Worm (Caenorhabditis elegans) whole organism, young adult: Measurements from ENCODE around the gene W04B5.6.

Source experiments
- B0261.1 ChIP-seq: sonication (generic microtip); optimal IDR thresholded peaks from 2 replicates; lab custom pipeline; 2016; ENCODE audit warnings: mild to moderate bottlenecking, missing genetic modification characterization, moderate library complexity, missing compliant biosample characterization
- C17E4.6 ChIP-seq: fragments of 200-800 bp; sonication (Bioruptor generic); IDR thresholded peaks from 2 replicates; pipeline ENCODE4 v1.3.6; 2022; ENCODE audit warnings: missing genetic modification reagents, missing genetic modification characterization, missing compliant biosample characterization
- F33H1.4 ChIP-seq: fragments of 200-800 bp; sonication (Bioruptor generic); IDR thresholded peaks from 2 replicates; pipeline ENCODE4 v1.3.6; 2022; ENCODE audit warnings: missing genetic modification reagents, missing genetic modification characterization, missing compliant biosample characterization
- F37B4.10 ChIP-seq: fragments of 200-800 bp; sonication (Bioruptor generic); IDR thresholded peaks from 2 replicates; pipeline ENCODE4 v1.3.6; 2022; ENCODE audit warnings: missing genetic modification characterization, missing compliant biosample characterization
- Y53F4B.3 ChIP-seq: fragments of 200-800 bp; sonication (Bioruptor generic); IDR thresholded peaks from 2 replicates; pipeline ENCODE4 v1.3.6; 2022; ENCODE audit warnings: missing genetic modification reagents, missing genetic modification characterization, missing compliant biosample characterization
- Y56A3A.18 ChIP-seq: fragments of 200-800 bp; sonication (Bioruptor generic); IDR thresholded peaks from 2 replicates; pipeline ENCODE4 v1.3.6; 2022; ENCODE audit warnings: missing genetic modification reagents, missing genetic modification characterization, missing compliant biosample characterization
- Y67H2A.10 ChIP-seq: fragments of 200-800 bp; sonication (Bioruptor generic); conservative IDR thresholded peaks from 2 replicates; pipeline ENCODE4 v1.3.6; 2022; ENCODE audit warnings: missing genetic modification reagents, missing genetic modification characterization, missing compliant biosample characterization
- Y79H2A.3 ChIP-seq: fragments of 200-800 bp; sonication (Bioruptor generic); conservative IDR thresholded peaks from 2 replicates; pipeline ENCODE4 v1.3.6; 2022; ENCODE audit warnings: missing genetic modification reagents, missing genetic modification characterization, missing compliant biosample characterization
- ama-1 ChIP-seq, 3 experiments: fragments of 150-350 bp in 1 of 3; sonication (generic microtip) in 2 of 3; optimal IDR thresholded peaks; 2 replicates each; lab custom pipeline; 2014 to 2018; ENCODE audit warnings: missing biosample characterization in 2 of 3, missing genetic modification characterization in 2 of 3, missing genetic modification reagents in 2 of 3
- bed-1 ChIP-seq: fragments of 200-800 bp; sonication (Bioruptor generic); IDR thresholded peaks from 2 replicates; pipeline ENCODE4 v1.3.6; 2022; ENCODE audit warnings: missing genetic modification reagents, missing genetic modification characterization, missing compliant biosample characterization
- cebp-1 ChIP-seq, 2 experiments: fragments of 200-800 bp in 1 of 2; sonication (Bioruptor generic) in 1 of 2; sonication (generic microtip) in 1 of 2; IDR thresholded peaks in 1 of 2; optimal IDR thresholded peaks in 1 of 2; 2 replicates each; pipeline versions ENCODE4 v1.3.6 to Lab custom; 2017 to 2022; ENCODE audit warnings: missing compliant biosample characterization in 2 of 2, missing genetic modification characterization in 2 of 2, mild to moderate bottlenecking in 1 of 2, missing genetic modification reagents in 1 of 2, moderate library complexity in 1 of 2
- ceh-40 ChIP-seq: fragments of 200-800 bp; sonication (Bioruptor generic); IDR thresholded peaks from 2 replicates; pipeline ENCODE4 v1.3.6; 2022; ENCODE audit warnings: missing genetic modification characterization, missing compliant biosample characterization
- ceh-58 ChIP-seq: fragments of 200-800 bp; sonication (Bioruptor generic); IDR thresholded peaks from 2 replicates; pipeline ENCODE4 v1.3.6; 2022; ENCODE audit warnings: missing genetic modification characterization, missing compliant biosample characterization
- chd-7 ChIP-seq: sonication (generic microtip); optimal IDR thresholded peaks from 2 replicates; lab custom pipeline; 2016; ENCODE audit warnings: mild to moderate bottlenecking, missing genetic modification characterization, moderate library complexity, missing compliant biosample characterization
- die-1 ChIP-seq: sonication (generic microtip); optimal IDR thresholded peaks from 2 replicates; lab custom pipeline; 2016; ENCODE audit warnings: missing genotype, mild to moderate bottlenecking, missing genetic modification characterization, missing compliant biosample characterization
- dpff-1 ChIP-seq: sonication (generic microtip); optimal IDR thresholded peaks from 2 replicates; lab custom pipeline; 2017; ENCODE audit warnings: mild to moderate bottlenecking, missing genetic modification characterization, missing compliant biosample characterization
- egl-18 ChIP-seq: fragments of 200-800 bp; sonication (Bioruptor generic); IDR thresholded peaks from 2 replicates; pipeline ENCODE4 v1.3.6; 2022; ENCODE audit warnings: missing genetic modification reagents, missing genetic modification characterization, missing compliant biosample characterization
- egrh-3 ChIP-seq: fragments of 200-800 bp; sonication (Bioruptor generic); IDR thresholded peaks from 2 replicates; pipeline ENCODE4 v1.3.6; 2022; ENCODE audit warnings: missing genetic modification reagents, missing genetic modification characterization, missing compliant biosample characterization
- fkh-3 ChIP-seq: sonication (generic microtip); optimal IDR thresholded peaks from 2 replicates; lab custom pipeline; 2016; ENCODE audit warnings: mild to moderate bottlenecking, missing genetic modification characterization, missing compliant biosample characterization
- hlh-12 ChIP-seq: sonication (generic microtip); optimal IDR thresholded peaks from 2 replicates; lab custom pipeline; 2016; ENCODE audit warnings: missing genetic modification characterization, missing compliant biosample characterization
- hmg-20 ChIP-seq: fragments of 200-800 bp; sonication (Bioruptor generic); IDR thresholded peaks from 2 replicates; pipeline ENCODE4 v1.3.6; 2022; ENCODE audit warnings: missing genetic modification reagents, missing genetic modification characterization, missing compliant biosample characterization
- hsf-1 ChIP-seq: fragments of 200-800 bp; sonication (Bioruptor generic); IDR thresholded peaks from 2 replicates; pipeline ENCODE4 v1.3.6; 2022; ENCODE audit warnings: missing genetic modification reagents, missing genetic modification characterization, missing compliant biosample characterization
- lin-26 ChIP-seq: fragments of 200-800 bp; sonication (Bioruptor generic); IDR thresholded peaks from 2 replicates; pipeline ENCODE4 v1.3.6; 2022; ENCODE audit warnings: missing genetic modification reagents, missing genetic modification characterization, missing compliant biosample characterization
- lin-40 ChIP-seq: sonication (generic microtip); optimal IDR thresholded peaks from 2 replicates; lab custom pipeline; 2016; ENCODE audit warnings: missing genetic modification characterization, mild to moderate bottlenecking, missing compliant biosample characterization, missing genotype, missing genetic modification reagents
- lir-1 ChIP-seq: fragments of 200-800 bp; sonication (Bioruptor generic); conservative IDR thresholded peaks from 2 replicates; pipeline ENCODE4 v1.3.6; 2022; ENCODE audit warnings: missing genetic modification reagents, missing genetic modification characterization, missing compliant biosample characterization
- lsy-27 ChIP-seq: sonication (generic microtip); optimal IDR thresholded peaks from 2 replicates; lab custom pipeline; 2017; ENCODE audit warnings: missing genetic modification characterization, mild to moderate bottlenecking, missing compliant biosample characterization, antibody characterized with exemption, missing genotype, borderline replicate concordance; ENCODE audit not compliant: insufficient read depth
- madf-10 ChIP-seq: sonication (generic microtip); optimal IDR thresholded peaks from 2 replicates; lab custom pipeline; 2016; ENCODE audit warnings: mild to moderate bottlenecking, missing genetic modification characterization, missing compliant biosample characterization
- mcd-1 ChIP-seq: fragments of 200-800 bp; sonication (Bioruptor generic); IDR thresholded peaks from 2 replicates; pipeline ENCODE4 v1.3.6; 2022; ENCODE audit warnings: missing genetic modification reagents, missing genetic modification characterization, missing compliant biosample characterization
- mel-28 ChIP-seq: sonication (generic microtip); optimal IDR thresholded peaks from 2 replicates; lab custom pipeline; 2016; ENCODE audit warnings: borderline replicate concordance, mild to moderate bottlenecking, missing genetic modification characterization, missing compliant biosample characterization
- mxl-1 ChIP-seq: sonication (generic microtip); optimal IDR thresholded peaks from 2 replicates; lab custom pipeline; 2016; ENCODE audit warnings: missing genetic modification characterization, missing compliant biosample characterization
- nfya-2 ChIP-seq: fragments of 200-800 bp; sonication (Bioruptor generic); IDR thresholded peaks from 2 replicates; pipeline ENCODE4 v1.3.6; 2022; ENCODE audit warnings: missing genetic modification reagents, missing genetic modification characterization, missing compliant biosample characterization
- nhr-120 ChIP-seq: fragments of 200-800 bp; sonication (Bioruptor generic); IDR thresholded peaks from 2 replicates; pipeline ENCODE4 v1.3.6; 2022; ENCODE audit warnings: missing genetic modification characterization, missing compliant biosample characterization
- nhr-90 ChIP-seq: sonication (generic microtip); optimal IDR thresholded peaks from 2 replicates; lab custom pipeline; 2016; ENCODE audit warnings: missing genotype, mild to moderate bottlenecking, missing genetic modification characterization, missing compliant biosample characterization
- pbrm-1 ChIP-seq: fragments of 200-800 bp; sonication (Bioruptor generic); IDR thresholded peaks from 2 replicates; pipeline ENCODE4 v1.3.6; 2022; ENCODE audit warnings: missing genetic modification reagents, missing genetic modification characterization, missing compliant biosample characterization
- pha-4 ChIP-seq: fragments of 150-350 bp; sonication (generic microtip); optimal IDR thresholded peaks from 2 replicates; lab custom pipeline; 2014; ENCODE audit warnings: missing biosample characterization, missing genetic modification reagents, missing genetic modification characterization
- rcor-1 ChIP-seq: fragments of 200-800 bp; sonication (Bioruptor generic); IDR thresholded peaks from 2 replicates; pipeline ENCODE4 v1.3.6; 2022; ENCODE audit warnings: missing genetic modification reagents, missing genetic modification characterization, missing compliant biosample characterization
- rpc-1 ChIP-seq, 2 experiments: fragments of 150-350 bp in 1 of 2; sonication (generic microtip) in 1 of 2; optimal IDR thresholded peaks; 2 replicates each; lab custom pipeline; 2014 to 2018; ENCODE audit warnings: missing biosample characterization in 1 of 2, missing genetic modification characterization in 1 of 2, missing genetic modification reagents in 1 of 2, missing genotype in 1 of 2
- sdz-38 ChIP-seq: sonication (generic microtip); optimal IDR thresholded peaks from 2 replicates; lab custom pipeline; 2016; ENCODE audit warnings: missing genotype, missing genetic modification characterization, missing compliant biosample characterization
- snpc-1.1 ChIP-seq: sonication (generic microtip); optimal IDR thresholded peaks from 2 replicates; lab custom pipeline; 2017; ENCODE audit warnings: missing genetic modification characterization, mild to moderate bottlenecking, missing compliant biosample characterization, antibody characterized with exemption, moderate library complexity, missing genotype, missing genetic modification reagents; ENCODE audit not compliant: insufficient read depth
- somi-1 ChIP-seq: fragments of 200-800 bp; sonication (Bioruptor generic); optimal IDR thresholded peaks from 2 replicates; lab custom pipeline; 2018; ENCODE audit warnings: mild to moderate bottlenecking, missing genetic modification characterization, missing compliant biosample characterization
- tbp1 ChIP-seq: fragments of 200-800 bp; sonication (Bioruptor generic); optimal IDR thresholded peaks from 2 replicates; lab custom pipeline; 2018; ENCODE audit warnings: mild to moderate bottlenecking, missing genetic modification characterization, missing compliant biosample characterization
- tbx-9 ChIP-seq: sonication (generic microtip); optimal IDR thresholded peaks from 2 replicates; lab custom pipeline; 2016; ENCODE audit warnings: borderline replicate concordance, missing genetic modification characterization, inconsistent platforms, missing compliant biosample characterization
- xnd-1 ChIP-seq: sonication (generic microtip); optimal IDR thresholded peaks from 2 replicates; lab custom pipeline; 2016; ENCODE audit warnings: missing genotype, missing genetic modification reagents, missing genetic modification characterization, missing compliant biosample characterization
- ztf-3 ChIP-seq: fragments of 200-800 bp; sonication (Bioruptor generic); optimal IDR thresholded peaks from 2 replicates; lab custom pipeline; 2018; ENCODE audit warnings: mild to moderate bottlenecking, missing genetic modification characterization, missing compliant biosample characterization
- ztf-6 ChIP-seq: fragments of 200-800 bp; sonication (Bioruptor generic); IDR thresholded peaks from 2 replicates; pipeline ENCODE4 v1.3.6; 2022; ENCODE audit warnings: missing genetic modification reagents, missing genetic modification characterization, missing compliant biosample characterization

The W04B5.6 gene

DNA sequence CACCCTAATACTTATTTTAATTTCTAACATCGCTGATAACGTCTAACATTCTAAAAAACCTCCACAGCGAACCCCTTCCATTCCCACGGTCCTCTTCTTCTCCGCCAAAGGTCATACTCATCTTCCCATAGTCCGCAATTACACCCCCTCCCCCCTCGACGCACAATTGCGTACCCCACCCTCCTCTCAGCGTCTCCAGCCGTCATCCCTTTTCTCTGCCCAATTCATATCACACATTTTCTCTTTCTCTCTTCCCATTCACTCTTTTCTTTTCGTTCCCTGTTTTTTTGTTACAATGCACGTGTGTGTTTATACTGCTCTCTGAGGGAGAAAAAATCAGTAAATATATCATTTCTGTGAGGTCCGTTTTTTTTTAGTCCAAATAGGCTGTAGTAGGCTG lies 36.6 kb upstream of the W04B5.6 start (continued):
- TF ChIP-seq lin-40 (tag; lab: Kevin White, UChicago) (no peak), die-1 (tag; lab: Kevin White, UChicago) (no peak), nhr-120 (GFP tag; lab: Robert Waterston, UW) (no peak), lir-1 (GFP tag; lab: Robert Waterston, UW) (no peak), nfya-2 (GFP tag; lab: Robert Waterston, UW) (no peak), dpff-1 (tag; lab: Kevin White, UChicago) (no peak), madf-10 (tag; lab: Kevin White, UChicago) (no peak), rcor-1 (GFP tag; lab: Robert Waterston, UW) (0 out of 2 replicates have a peak, but pooled peaks have one; percentile 38), F37B4.10 (GFP tag; lab: Robert Waterston, UW) (no peak), lin-26 (GFP tag; lab: Robert Waterston, UW) (no peak), rpc-1 (optimal IDR thresholded peaks at IDR 0.05; lab: Kevin White, UChicago) (no peak), rpc-1 (tag; optimal IDR thresholded peaks at IDR 0.05; lab: Kevin White, UChicago) (no peak), fkh-3 (tag; lab: Kevin White, UChicago) (no peak), bed-1 (GFP tag; lab: Robert Waterston, UW) (no peak), ama-1 (optimal IDR thresholded peaks at IDR 0.05; lab: Kevin White, UChicago) (no peak), ama-1 (GFP tag; optimal IDR thresholded peaks at IDR 0.05; lab: Kevin White, UChicago) (no peak), hsf-1 (GFP tag; lab: Robert Waterston, UW) (no peak), Y67H2A.10 (GFP tag; lab: Robert Waterston, UW) (no peak), cebp-1 (GFP tag; IDR thresholded peaks at IDR 0.05; lab: Robert Waterston, UW) (no peak), cebp-1 (tag; optimal IDR thresholded peaks at IDR 0.05; lab: Kevin White, UChicago) (peak; percentile 57), xnd-1 (no peak), egl-18 (GFP tag; lab: Robert Waterston, UW) (no peak), F33H1.4 (no peak), ceh-40 (GFP tag; lab: Robert Waterston, UW) (no peak), B0261.1 (tag; lab: Kevin White, UChicago) (no peak), tbx-9 (no peak), tbp1 (peak; percentile 1), mcd-1 (GFP tag; lab: Robert Waterston, UW) (peak; percentile 56), mxl-1 (tag; lab: Kevin White, UChicago) (no peak), chd-7 (no peak), sdz-38 (tag; lab: Kevin White, UChicago) (no peak), nhr-90 (tag; lab: Kevin White, UChicago) (no peak), Y56A3A.18 (GFP tag; lab: Robert Waterston, UW) (no peak), hlh-12 (tag; lab: Kevin White, UChicago) (no peak), mel-28 (no peak), hmg-20 (GFP tag; lab: Robert Waterston, UW) (no peak), C17E4.6 (GFP tag; lab: Robert Waterston, UW) (no peak), pbrm-1 (GFP tag; lab: Robert Waterston, UW) (no peak), ztf-6 (no peak), ceh-58 (GFP tag; lab: Robert Waterston, UW) (no peak), lsy-27 (tag; lab: Kevin White, UChicago) (no peak), pha-4 (tag; lab: Kevin White, UChicago) (no peak), Y53F4B.3 (GFP tag; lab: Robert Waterston, UW) (no peak), egrh-3 (peak; percentile 73), snpc-1.1 (tag; lab: Kevin White, UChicago) (no peak), ztf-3 (no peak), Y79H2A.3 (no peak), somi-1 (no peak)
